Worm (Caenorhabditis elegans) whole organism, late embryonic: ENCODE data around the gene tbx-7.

Source experiments
- C08G9.2 ChIP-seq: sonication (generic microtip); optimal IDR thresholded peaks from 2 replicates; lab custom pipeline; 2016; ENCODE audit warnings: mild to moderate bottlenecking, missing genetic modification characterization, moderate library complexity, missing compliant biosample characterization
- C38D4.7 ChIP-seq: fragments of 200-800 bp; sonication (Bioruptor generic); optimal IDR thresholded peaks from 2 replicates; lab custom pipeline; 2018; ENCODE audit warnings: mild to moderate bottlenecking, missing genetic modification characterization, moderate library complexity, missing compliant biosample characterization
- F13H6.1 ChIP-seq: sonication (generic microtip); optimal IDR thresholded peaks from 2 replicates; lab custom pipeline; 2016; ENCODE audit warnings: missing genetic modification characterization, missing compliant biosample characterization
- ahr-1 ChIP-seq: sonication (generic microtip); optimal IDR thresholded peaks from 2 replicates; lab custom pipeline; 2016; ENCODE audit warnings: missing genetic modification characterization, missing compliant biosample characterization
- ama-1 ChIP-seq: fragments of 150-350 bp; optimal IDR thresholded peaks from 2 replicates; lab custom pipeline; 2014
- ceh-14 ChIP-seq: sonication (generic microtip); optimal IDR thresholded peaks from 2 replicates; lab custom pipeline; 2016; ENCODE audit warnings: missing genotype, missing genetic modification characterization, missing compliant biosample characterization
- ceh-30 ChIP-seq: fragments of 150-350 bp; optimal IDR thresholded peaks from 2 replicates; lab custom pipeline; 2014; ENCODE audit warnings: missing biosample characterization, missing genetic modification characterization
- hlh-15 ChIP-seq: sonication (generic microtip); optimal IDR thresholded peaks from 2 replicates; lab custom pipeline; 2016; ENCODE audit warnings: missing genetic modification characterization, missing compliant biosample characterization
- nhr-11 ChIP-seq: fragments of 150-350 bp; optimal IDR thresholded peaks from 2 replicates; lab custom pipeline; 2014; ENCODE audit warnings: missing biosample characterization, missing genetic modification characterization
- npax-4 ChIP-seq: sonication (generic microtip); optimal IDR thresholded peaks from 2 replicates; lab custom pipeline; 2016; ENCODE audit warnings: missing genetic modification characterization, missing compliant biosample characterization
- pha-4 ChIP-seq: fragments of 150-350 bp; optimal IDR thresholded peaks from 2 replicates; lab custom pipeline; 2018; ENCODE audit warnings: missing biosample characterization, missing genetic modification reagents, missing genetic modification characterization
- sox-4 ChIP-seq: sonication (generic microtip); optimal IDR thresholded peaks from 2 replicates; lab custom pipeline; 2017; ENCODE audit warnings: mild to moderate bottlenecking, missing genetic modification characterization, inconsistent platforms, missing compliant biosample characterization
- unc-3 ChIP-seq, 2 experiments: fragments of 200-800 bp in 1 of 2; sonication (Bioruptor generic) in 1 of 2; sonication (generic microtip) in 1 of 2; conservative IDR thresholded peaks in 1 of 2; optimal IDR thresholded peaks in 1 of 2; 2 replicates each; pipeline versions ENCODE4 v1.3.6 to Lab custom; 2016 to 2022; ENCODE audit warnings: missing compliant biosample characterization in 2 of 2, missing genetic modification characterization in 2 of 2, missing genetic modification reagents in 1 of 2
- unc-55 ChIP-seq: sonication (generic microtip); optimal IDR thresholded peaks from 2 replicates; lab custom pipeline; 2017; ENCODE audit warnings: missing biosample characterization, missing genetic modification reagents, missing genetic modification characterization

DNA sequence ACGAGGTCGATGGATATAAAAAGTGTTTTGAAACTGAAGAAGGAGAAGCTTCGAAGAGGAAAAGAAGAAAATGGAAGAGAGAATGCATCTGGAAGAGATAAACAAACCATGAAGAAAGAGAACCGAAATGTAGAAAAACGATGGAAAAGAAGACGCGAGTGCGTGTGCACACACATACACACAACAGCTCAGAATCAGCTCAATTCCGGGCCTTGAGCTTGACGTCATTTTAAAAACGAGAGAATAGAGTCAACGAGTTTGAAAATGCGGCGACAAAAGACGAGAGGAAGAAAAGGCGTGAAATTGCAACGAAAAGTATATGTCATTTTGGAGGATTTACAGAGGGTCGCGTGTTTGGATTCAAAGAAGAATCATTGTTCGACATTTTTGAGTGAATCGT is 28.7 kb downstream of the tbx-7 start:
- TF ChIP-seq ceh-30 (tag; lab: Kevin White, UChicago): no peak
- no peak for TF ChIP-seq npax-4 (tag; lab: Kevin White, UChicago)
- no peak for TF ChIP-seq unc-55 (GFP tag; lab: Kevin White, UChicago)
- TF ChIP-seq nhr-11 (tag; lab: Kevin White, UChicago): no peak
- no peak for TF ChIP-seq C08G9.2 (tag; lab: Kevin White, UChicago)
- no peak for TF ChIP-seq F13H6.1
- no peak for TF ChIP-seq unc-3 (GFP tag; conservative IDR thresholded peaks at IDR 0.05; lab: Robert Waterston, UW)
- TF ChIP-seq unc-3 (tag; optimal IDR thresholded peaks at IDR 0.05; lab: Kevin White, UChicago): no peak
- no peak for TF ChIP-seq ama-1 (lab: Kevin White, UChicago)
- TF ChIP-seq sox-4 (tag; lab: Kevin White, UChicago): no peak
- TF ChIP-seq hlh-15 (tag; lab: Kevin White, UChicago): no peak
- no peak for TF ChIP-seq ceh-14 (tag; lab: Kevin White, UChicago)
- TF ChIP-seq pha-4 (tag; lab: Kevin White, UChicago): no peak
- no peak for TF ChIP-seq ahr-1
- no peak for TF ChIP-seq C38D4.7 (GFP tag; lab: Kevin White, UChicago)
